Worm (Caenorhabditis elegans) whole organism, dauer: Measurements from ENCODE around the gene nspe-8.

ENCODE experiments used
- unc-62 ChIP-seq: sonication (generic microtip); optimal IDR thresholded peaks from 2 replicates; lab custom pipeline; 2017; ENCODE audit warnings: missing biosample characterization, missing genetic modification reagents, missing genetic modification characterization

The nspe-8 gene

ce11 chrII:12621908-12622566 is at the start of gene nspe-8:
TSS of gene nspe-8 (minus strand) at chrII:12621958.
- TF ChIP-seq unc-62 (GFP tag; lab: Kevin White, UChicago) = no peak

ce11 chrII:12670877-12671864 is 49.4 kb upstream of the nspe-8 start:
- no peak for TF ChIP-seq unc-62 (GFP tag; lab: Kevin White, UChicago)

- TF ChIP-seq unc-62 (GFP tag; lab: Kevin White, UChicago) = no peak
Observed at ce11 chrII:12669882-12670281, 48.1 kb upstream of the nspe-8 start.

DNA sequence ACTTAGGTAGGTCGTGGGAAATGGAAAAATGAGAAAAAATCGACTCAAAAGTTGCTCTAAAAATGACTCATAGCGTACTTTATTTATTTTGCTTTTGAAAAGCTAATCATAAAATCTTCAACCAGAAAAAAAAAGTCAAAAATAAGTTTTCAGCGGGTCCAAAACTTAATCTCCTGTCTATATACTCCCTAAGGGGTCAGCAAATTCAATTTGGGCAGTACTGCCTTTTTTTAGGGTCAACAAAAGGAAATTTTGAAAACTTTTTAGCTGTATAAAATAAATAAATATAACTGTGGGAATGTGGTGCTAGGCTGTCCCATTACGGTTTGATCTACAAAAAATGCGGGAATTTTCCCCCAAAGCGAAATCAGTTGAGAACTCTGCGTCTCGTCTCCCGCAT is 47.6 kb upstream of the nspe-8 start:
- no peak for TF ChIP-seq unc-62 (GFP tag; lab: Kevin White, UChicago)

DNA sequence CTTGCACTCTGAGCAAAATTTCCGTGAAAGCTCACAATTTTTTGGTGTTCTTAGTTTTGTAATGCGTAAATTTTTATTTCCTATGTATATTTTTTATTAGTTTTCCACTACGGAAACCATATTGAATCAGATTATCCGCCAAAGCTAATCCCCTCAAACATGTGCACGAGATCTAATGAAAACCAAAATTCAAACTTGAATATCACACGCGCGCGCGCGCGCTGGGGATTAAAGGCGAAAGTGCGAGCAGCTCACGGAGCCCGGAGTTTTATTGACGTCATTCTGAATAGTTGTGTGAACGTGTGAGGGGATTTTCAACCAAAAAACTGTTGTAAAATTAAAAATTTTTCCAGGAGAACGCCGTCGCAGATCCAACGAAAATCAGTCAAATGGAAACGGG is 47.1 kb upstream of the nspe-8 start:
- no peak for TF ChIP-seq unc-62 (GFP tag; lab: Kevin White, UChicago)

- no peak for TF ChIP-seq unc-62 (GFP tag; lab: Kevin White, UChicago)
Observed at ce11 chrII:12668148-12668547, 46.4 kb upstream of the nspe-8 start.

- no peak for TF ChIP-seq unc-62 (GFP tag; lab: Kevin White, UChicago)
Observed at ce11 chrII:12666042-12666441, 44.3 kb upstream of the nspe-8 start.

- TF ChIP-seq unc-62 (GFP tag; lab: Kevin White, UChicago) = no peak
Observed at ce11 chrII:12665019-12665418, 43.3 kb upstream of the nspe-8 start.

- no peak for TF ChIP-seq unc-62 (GFP tag; lab: Kevin White, UChicago)
Observed at ce11 chrII:12661930-12662329, 40.2 kb upstream of the nspe-8 start.

DNA sequence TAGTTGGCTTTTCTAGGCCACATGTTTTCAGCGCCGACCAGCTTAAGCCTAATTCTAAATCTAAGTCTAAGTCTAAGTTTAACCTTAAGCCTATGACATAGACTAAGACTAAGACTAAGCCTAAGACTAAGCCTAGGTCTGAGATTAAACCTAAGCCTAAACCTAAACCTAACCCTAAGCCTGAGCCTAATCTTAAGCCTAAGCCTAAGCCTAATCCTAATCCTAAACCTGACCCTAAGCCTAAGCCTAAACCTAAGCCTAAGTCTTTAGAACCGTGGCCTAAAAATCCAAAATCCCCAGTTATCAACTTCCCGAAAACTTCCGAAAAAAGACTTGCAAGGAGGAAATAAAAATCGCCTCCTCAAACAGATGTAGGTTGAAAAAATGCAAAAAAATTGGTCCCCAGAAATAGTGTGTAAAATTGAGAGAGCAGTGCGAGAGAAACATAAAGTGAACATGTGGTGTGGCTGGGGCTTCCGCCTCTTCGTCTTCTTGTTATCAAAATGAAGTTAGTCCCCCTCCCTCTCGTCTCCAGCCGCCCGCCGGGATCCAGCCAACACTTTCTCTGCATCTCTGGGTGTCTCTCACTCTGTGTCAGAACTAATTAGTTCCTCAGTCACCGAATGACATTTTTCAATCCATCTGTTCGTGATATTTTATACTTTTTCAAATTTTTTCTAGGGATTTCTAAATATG is 38.1 kb upstream of the nspe-8 start:
- no peak for TF ChIP-seq unc-62 (GFP tag; lab: Kevin White, UChicago)

DNA sequence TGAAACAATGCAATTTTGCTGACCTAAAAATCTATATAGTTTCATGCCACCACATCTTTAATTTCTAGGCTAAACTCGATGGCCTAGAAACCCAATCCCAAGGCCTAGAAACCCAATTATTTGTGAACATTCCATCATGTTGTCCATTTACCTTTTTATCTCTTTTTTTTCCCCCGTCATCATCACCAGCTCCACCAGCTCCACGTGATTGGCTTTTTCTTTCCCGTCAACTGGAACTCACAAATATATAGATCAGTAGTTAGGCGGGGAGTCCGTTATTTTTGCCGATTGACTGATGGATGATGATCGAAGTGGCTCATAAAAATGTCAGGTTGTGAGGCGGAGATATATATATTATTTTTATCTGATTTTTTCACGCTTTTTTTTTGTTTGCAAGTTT is 36.7 kb upstream of the nspe-8 start:
- no peak for TF ChIP-seq unc-62 (GFP tag; lab: Kevin White, UChicago)

DNA sequence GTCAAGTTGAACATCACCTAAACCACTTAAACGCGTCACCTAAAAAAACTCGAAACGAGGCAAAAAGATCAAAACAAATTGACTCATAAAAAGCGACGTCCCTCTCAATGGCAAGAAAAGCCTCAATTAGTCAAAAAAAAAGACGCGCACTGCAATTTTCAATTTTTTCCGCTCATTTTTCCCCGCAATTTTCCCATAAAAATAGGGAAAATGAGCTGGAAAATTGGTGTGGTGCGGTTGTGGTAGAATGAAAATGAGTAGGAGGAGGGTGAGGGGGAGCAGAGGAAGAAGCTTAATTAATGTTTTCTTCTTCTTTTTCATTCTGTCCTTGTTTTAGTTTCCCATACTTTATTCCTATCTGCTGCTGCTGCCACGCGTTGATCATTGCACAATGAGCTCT is 35.9 kb upstream of the nspe-8 start:
- TF ChIP-seq unc-62 (GFP tag; lab: Kevin White, UChicago) = no peak

- no peak for TF ChIP-seq unc-62 (GFP tag; lab: Kevin White, UChicago)
Observed at ce11 chrII:12655816-12656215, 34.1 kb upstream of the nspe-8 start.

- no peak for TF ChIP-seq unc-62 (GFP tag; lab: Kevin White, UChicago)
Observed at ce11 chrII:12654447-12654846, 32.7 kb upstream of the nspe-8 start, which contains the start of gene rgs-4. TSS of gene rgs-4 (plus strand) at chrII:12654747.

- no peak for TF ChIP-seq unc-62 (GFP tag; lab: Kevin White, UChicago)
Observed at ce11 chrII:12640370-12640769, 18.6 kb upstream of the nspe-8 start, which contains the start of gene nhr-235. TSS of gene nhr-235 (plus strand) at chrII:12640670.

DNA sequence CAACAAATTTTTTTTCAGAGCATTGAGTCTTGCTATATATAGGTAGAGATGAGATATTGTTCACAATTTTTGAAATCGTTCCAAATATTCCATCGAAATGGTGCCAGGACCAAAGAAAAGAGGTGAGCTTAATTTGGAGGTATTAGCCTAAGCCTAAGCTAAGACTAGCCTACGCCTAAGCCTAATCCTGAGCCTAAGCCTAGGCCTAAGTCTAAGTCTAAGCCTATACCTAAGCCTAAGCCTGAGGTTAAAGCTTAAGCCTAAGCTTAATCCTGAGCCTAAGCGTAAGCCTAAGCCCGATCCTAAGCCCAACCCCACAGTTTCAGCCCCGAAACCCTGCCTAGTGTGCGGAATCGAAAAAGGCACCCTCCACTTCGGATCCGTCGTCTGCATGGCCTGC is 14.8 kb upstream of the nspe-8 start, which contains the start of gene nhr-234:
Gene nhr-234, plus strand, starts transcription at position 77 of the 400 bp plus-strand sequence.
- TF ChIP-seq unc-62 (GFP tag; lab: Kevin White, UChicago) = no peak
